Worm (Caenorhabditis elegans): ENCODE measurements around the gene F59H6.15.
"Not testable (repeated sequence)": the region's sequence is repeated elsewhere in the genome, so short reads cannot be mapped to it uniquely, and the experiment has no call there.

F59H6.15 gene

ce11 chrII:2012698-2013097 lies at the start of gene F59H6.15:
Gene F59H6.15, plus strand, starts transcription at chrII:2012998.
- TF ChIP-seq ztf-29 (GFP tag; IDR thresholded peaks at IDR 0.05) (no peak), T22C8.4 (GFP tag; IDR thresholded peaks at IDR 0.05) (no peak), med-1 (GFP tag; optimal IDR thresholded peaks at IDR 0.05; ENCODE audit: insufficient read depth) (no peak), klf-2 (GFP tag; conservative IDR thresholded peaks at IDR 0.05) (no peak), flt-1 (GFP tag; IDR thresholded peaks at IDR 0.05) (no peak), cog-1 (tag; optimal IDR thresholded peaks at IDR 0.05) (no peak), ref-1 (GFP tag; conservative IDR thresholded peaks at IDR 0.05) (no peak), ztf-23 (GFP tag; IDR thresholded peaks at IDR 0.05) (no peak), tab-1 (GFP tag; IDR thresholded peaks at IDR 0.05) (no peak)

- TF ChIP-seq ztf-29 (GFP tag; IDR thresholded peaks at IDR 0.05) (no peak), cog-1 (tag; optimal IDR thresholded peaks at IDR 0.05) (no peak), tab-1 (GFP tag; IDR thresholded peaks at IDR 0.05) (no peak), T22C8.4 (GFP tag; IDR thresholded peaks at IDR 0.05) (no peak), klf-2 (GFP tag; conservative IDR thresholded peaks at IDR 0.05) (no peak), ztf-23 (GFP tag; IDR thresholded peaks at IDR 0.05) (no peak), med-1 (GFP tag; optimal IDR thresholded peaks at IDR 0.05; ENCODE audit: insufficient read depth) (no peak), flt-1 (GFP tag; IDR thresholded peaks at IDR 0.05) (no peak), ref-1 (GFP tag; conservative IDR thresholded peaks at IDR 0.05) (no peak)
Observed at ce11 chrII:1986979-1987378, 25.8 kb upstream of the F59H6.15 start, which contains the start of gene Y16E11A.4. Gene Y16E11A.4, plus strand, starts transcription at chrII:1987279.

ce11 chrII:1989010-1989409 lies 23.8 kb upstream of the F59H6.15 start, which contains the start of gene math-44:
Gene math-44, plus strand, starts transcription at chrII:1989310.
- TF ChIP-seq ref-1 (GFP tag; conservative IDR thresholded peaks at IDR 0.05), result no peak
- no peak for TF ChIP-seq ztf-29 (GFP tag; IDR thresholded peaks at IDR 0.05)
- no peak for TF ChIP-seq cog-1 (tag; optimal IDR thresholded peaks at IDR 0.05)
- no peak for TF ChIP-seq tab-1 (GFP tag; IDR thresholded peaks at IDR 0.05)
- no peak for TF ChIP-seq T22C8.4 (GFP tag; IDR thresholded peaks at IDR 0.05)
- TF ChIP-seq med-1 (GFP tag; optimal IDR thresholded peaks at IDR 0.05; ENCODE audit: insufficient read depth), result no peak

DNA sequence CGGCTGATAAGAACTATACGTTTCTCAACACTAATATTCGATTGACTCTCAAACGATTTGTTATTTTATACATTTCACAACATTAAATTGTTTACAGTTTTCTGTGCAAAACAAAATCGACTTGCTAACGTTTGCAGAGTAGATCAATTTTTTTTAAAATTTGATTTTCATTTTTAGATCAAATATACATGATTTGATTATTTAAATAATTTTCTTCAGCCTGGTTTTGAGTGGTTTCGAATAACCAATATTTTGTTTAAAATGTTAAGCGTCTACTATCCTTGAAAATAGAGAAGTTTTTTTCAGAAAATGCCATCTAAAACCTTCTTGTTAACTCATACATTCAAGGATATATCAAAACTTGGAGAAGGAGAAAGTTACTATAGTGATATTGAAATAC lies 19.1 kb upstream of the F59H6.15 start, which contains the start of gene math-21:
math-21 (plus strand) TSS at position 301 of the 400 bp plus-strand sequence.
- TF ChIP-seq med-1 (GFP tag; optimal IDR thresholded peaks at IDR 0.05; ENCODE audit: insufficient read depth), result no peak
- no peak for TF ChIP-seq ref-1 (GFP tag; conservative IDR thresholded peaks at IDR 0.05)
- no peak for TF ChIP-seq cog-1 (tag; optimal IDR thresholded peaks at IDR 0.05)
- no peak for TF ChIP-seq T22C8.4 (GFP tag; IDR thresholded peaks at IDR 0.05)
- TF ChIP-seq tab-1 (GFP tag; IDR thresholded peaks at IDR 0.05), result no peak
- TF ChIP-seq flt-1 (GFP tag; IDR thresholded peaks at IDR 0.05), result no peak
- TF ChIP-seq ztf-23 (GFP tag; IDR thresholded peaks at IDR 0.05), result no peak
- no peak for TF ChIP-seq klf-2 (GFP tag; conservative IDR thresholded peaks at IDR 0.05)
- no peak for TF ChIP-seq ztf-29 (GFP tag; IDR thresholded peaks at IDR 0.05)

DNA sequence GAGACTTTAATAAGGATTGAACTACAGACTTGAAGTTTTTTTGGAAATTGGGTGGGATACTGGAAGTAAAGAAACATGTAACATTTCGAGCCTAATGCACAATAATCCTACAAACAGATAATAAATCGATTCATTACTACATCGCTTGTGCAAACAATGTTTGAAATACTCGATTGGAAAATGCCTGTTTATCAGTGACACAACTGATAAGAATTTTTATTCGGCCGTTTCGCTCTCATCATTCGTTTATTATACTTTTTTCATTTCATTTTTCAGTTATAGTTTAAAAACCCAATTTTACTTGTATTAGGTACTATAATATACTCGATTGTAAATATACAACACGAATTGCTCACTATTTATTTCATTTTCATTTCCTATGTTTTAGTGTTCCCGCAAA lies 17.1 kb upstream of the F59H6.15 start:
- TF ChIP-seq tab-1 (GFP tag; IDR thresholded peaks at IDR 0.05), result no peak
- TF ChIP-seq cog-1 (tag; optimal IDR thresholded peaks at IDR 0.05), result no peak
- no peak for TF ChIP-seq T22C8.4 (GFP tag; IDR thresholded peaks at IDR 0.05)
- TF ChIP-seq klf-2 (GFP tag; conservative IDR thresholded peaks at IDR 0.05), result no peak
- TF ChIP-seq ztf-29 (GFP tag; IDR thresholded peaks at IDR 0.05), result no peak
- no peak for TF ChIP-seq ref-1 (GFP tag; conservative IDR thresholded peaks at IDR 0.05)
- no peak for TF ChIP-seq ztf-23 (GFP tag; IDR thresholded peaks at IDR 0.05)
- no peak for TF ChIP-seq med-1 (GFP tag; optimal IDR thresholded peaks at IDR 0.05; ENCODE audit: insufficient read depth)
- no peak for TF ChIP-seq flt-1 (GFP tag; IDR thresholded peaks at IDR 0.05)

- TF ChIP-seq tab-1 (GFP tag; IDR thresholded peaks at IDR 0.05) (no peak), T22C8.4 (GFP tag; IDR thresholded peaks at IDR 0.05) (no peak), ztf-23 (GFP tag; IDR thresholded peaks at IDR 0.05) (no peak), ref-1 (GFP tag; conservative IDR thresholded peaks at IDR 0.05) (no peak), klf-2 (GFP tag; conservative IDR thresholded peaks at IDR 0.05) (no peak), med-1 (GFP tag; optimal IDR thresholded peaks at IDR 0.05; ENCODE audit: insufficient read depth) (no peak), ztf-29 (GFP tag; IDR thresholded peaks at IDR 0.05) (no peak), cog-1 (tag; optimal IDR thresholded peaks at IDR 0.05) (no peak), flt-1 (GFP tag; IDR thresholded peaks at IDR 0.05) (no peak)
Observed at ce11 chrII:1996237-1996636, 16.6 kb upstream of the F59H6.15 start, which contains the start of gene math-20. Gene math-20, plus strand, starts transcription at chrII:1996537.

ce11 chrII:1998561-1998960 lies 14.2 kb upstream of the F59H6.15 start, which contains the start of gene math-19:
Gene math-19, plus strand, starts transcription at chrII:1998861.
- not testable (repeated sequence) for TF ChIP-seq ref-1 (GFP tag; conservative IDR thresholded peaks at IDR 0.05); flt-1 (GFP tag; IDR thresholded peaks at IDR 0.05); T22C8.4 (GFP tag; IDR thresholded peaks at IDR 0.05)

- TF ChIP-seq T22C8.4 (GFP tag; IDR thresholded peaks at IDR 0.05); ztf-29 (GFP tag; IDR thresholded peaks at IDR 0.05); cog-1 (tag; optimal IDR thresholded peaks at IDR 0.05): not testable (repeated sequence)
Observed at ce11 chrII:2000720-2001119, 12.1 kb upstream of the F59H6.15 start, which contains the start of gene ceh-84. Gene ceh-84, minus strand, starts transcription at chrII:2000820.

DNA sequence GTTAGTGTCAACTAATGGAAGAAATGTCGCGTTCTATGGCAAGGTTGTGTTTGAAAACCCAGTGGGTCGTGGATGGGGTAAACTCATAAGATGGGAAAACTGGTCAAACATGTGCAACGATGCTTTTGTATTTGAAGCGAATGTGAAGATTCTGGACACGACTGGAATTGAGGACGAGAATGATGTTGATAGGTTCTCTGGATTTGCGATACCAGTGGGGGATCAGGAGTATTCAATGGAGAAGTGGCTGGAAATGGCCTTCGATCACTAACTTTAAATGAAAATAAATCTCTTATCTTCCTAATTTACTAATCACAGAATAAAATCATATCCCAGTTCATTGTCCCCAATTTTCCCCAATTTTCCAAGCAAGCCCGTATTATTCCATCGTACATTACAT lies 1.6 kb upstream of the F59H6.15 start:
- no peak for TF ChIP-seq flt-1 (GFP tag; IDR thresholded peaks at IDR 0.05)
- no peak for TF ChIP-seq ref-1 (GFP tag; conservative IDR thresholded peaks at IDR 0.05)
- no peak for TF ChIP-seq tab-1 (GFP tag; IDR thresholded peaks at IDR 0.05)
- TF ChIP-seq klf-2 (GFP tag; conservative IDR thresholded peaks at IDR 0.05), result no peak
- no peak for TF ChIP-seq ztf-23 (GFP tag; IDR thresholded peaks at IDR 0.05)
- no peak for TF ChIP-seq ztf-29 (GFP tag; IDR thresholded peaks at IDR 0.05)
- TF ChIP-seq T22C8.4 (GFP tag; IDR thresholded peaks at IDR 0.05), result no peak
- TF ChIP-seq med-1 (GFP tag; optimal IDR thresholded peaks at IDR 0.05; ENCODE audit: insufficient read depth), result no peak
- no peak for TF ChIP-seq cog-1 (tag; optimal IDR thresholded peaks at IDR 0.05)

- TF ChIP-seq flt-1 (GFP tag; IDR thresholded peaks at IDR 0.05) (no peak), ref-1 (GFP tag; conservative IDR thresholded peaks at IDR 0.05) (no peak), T22C8.4 (GFP tag; IDR thresholded peaks at IDR 0.05) (peak; percentile 37; the same call in 1 of the 2 replicates), tab-1 (GFP tag; IDR thresholded peaks at IDR 0.05) (no peak), ztf-23 (GFP tag; IDR thresholded peaks at IDR 0.05) (no peak)
Observed at ce11 chrII:2013856-2014255, 1.1 kb downstream of the F59H6.15 start.

Measured in whole organism, midembryonic.